Fruit fly (Drosophila melanogaster) Kc167 (cell line): ENCODE data around the gene rux.

Experiments
- insv ChIP-seq: fragments of >200 bp; optimal IDR thresholded peaks from 3 replicates; lab custom pipeline; 2018; ENCODE audit warnings: missing external identifiers
- psq ChIP-seq: fragments of >200 bp; optimal IDR thresholded peaks from 2 replicates; lab custom pipeline; 2017; ENCODE audit warnings: missing external identifiers

dm6 chrX:6020254-6020653 lies 17.3 kb downstream of the rux start:
- no peak for TF ChIP-seq psq (lab: Kevin White, UChicago)
- no peak for TF ChIP-seq insv (lab: Kevin White, UChicago)
